Fruit fly (Drosophila melanogaster): ENCODE data around the gene CG7920.
A peak's percentile ranks its signal among the peaks of the same experiment; 100 is the strongest.

DNA sequence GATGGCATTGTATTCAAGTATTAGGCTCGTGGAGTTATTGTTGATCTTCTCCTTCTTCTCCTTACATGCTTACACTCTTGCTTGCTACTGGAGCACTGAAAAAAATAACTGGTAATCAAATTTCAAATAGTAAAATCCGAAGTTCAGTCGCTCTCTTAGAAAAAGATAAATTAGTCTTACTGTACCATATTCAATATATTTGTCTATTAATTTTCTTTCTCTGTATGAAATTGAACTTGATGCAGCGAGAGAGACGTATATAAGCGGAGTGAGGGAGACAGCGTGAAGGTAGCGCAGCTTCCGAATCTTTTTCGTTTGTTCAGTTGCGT, 46.0 kb upstream of the CG7920 start:
- peak; percentile 94 for TF ChIP-seq CG8159 (tag; optimal IDR thresholded peaks at IDR 0.05)
- peak; percentile 81 for TF ChIP-seq CG34367 (tag; optimal IDR thresholded peaks at IDR 0.05)
- peak; percentile 40; the same call in 1 of the 2 replicates for TF ChIP-seq CG10348 (GFP tag; IDR thresholded peaks at IDR 0.05)
- TF ChIP-seq Pif1A (GFP tag; optimal IDR thresholded peaks at IDR 0.05) = peak; percentile 95
- peak; percentile 91 for TF ChIP-seq rn (GFP tag; IDR thresholded peaks at IDR 0.05)
- peak; percentile 96 for TF ChIP-seq Ets98B (GFP tag; IDR thresholded peaks at IDR 0.05)
- TF ChIP-seq CG14655 (GFP tag; optimal IDR thresholded peaks at IDR 0.05) = peak; percentile 83
- TF ChIP-seq gl (tag; optimal IDR thresholded peaks at IDR 0.05) = peak; percentile 85
- TF ChIP-seq Snoo (tag; optimal IDR thresholded peaks at IDR 0.05) = peak; percentile 95
- peak; percentile 92 for TF ChIP-seq CG12605 (GFP tag; IDR thresholded peaks at IDR 0.05)
